Fruit fly (Drosophila melanogaster) whole organism, pupa: ENCODE results near the gene CG11980.

Experiments
- CG13204 ChIP-seq: fragments of 200-800 bp; sonication (Bioruptor generic); optimal IDR thresholded peaks from 2 replicates; lab custom pipeline; 2018; ENCODE audit warnings: missing biosample characterization, mild to moderate bottlenecking, missing genetic modification characterization, moderate library complexity
- CG14655 ChIP-seq: fragments of 200-800 bp; sonication (Bioruptor generic); optimal IDR thresholded peaks from 3 replicates; lab custom pipeline; 2017; ENCODE audit warnings: mild to moderate bottlenecking, missing biosample characterization, missing genetic modification reagents, missing genetic modification characterization
- CG15710 ChIP-seq: fragments of 200-800 bp; sonication (Bioruptor generic); optimal IDR thresholded peaks from 2 replicates; lab custom pipeline; 2018; ENCODE audit warnings: missing biosample characterization, mild to moderate bottlenecking, missing genetic modification characterization, moderate library complexity
- CG32121 ChIP-seq: fragments of 200-800 bp; sonication (Bioruptor generic); IDR thresholded peaks from 2 replicates; pipeline ENCODE4 v1.3.6; 2022; ENCODE audit warnings: missing biosample characterization, missing genetic modification characterization
- CG34367 ChIP-seq: fragments of 200-800 bp; sonication (Bioruptor generic); optimal IDR thresholded peaks from 2 replicates; lab custom pipeline; 2018; ENCODE audit warnings: missing biosample characterization, mild to moderate bottlenecking, missing genetic modification characterization
- CG4496 ChIP-seq: fragments of 200-800 bp; sonication (Bioruptor generic); IDR thresholded peaks from 3 replicates; pipeline ENCODE4 v1.3.6; 2022; ENCODE audit warnings: missing biosample characterization, missing genetic modification characterization
- CG8159 ChIP-seq: fragments of 200-800 bp; sonication (Bioruptor generic); optimal IDR thresholded peaks from 3 replicates; lab custom pipeline; 2018; ENCODE audit warnings: missing biosample characterization, mild to moderate bottlenecking, missing genetic modification characterization, moderate library complexity
- CG8301 ChIP-seq: fragments of 200-800 bp; sonication (Bioruptor generic); optimal IDR thresholded peaks from 2 replicates; lab custom pipeline; 2018; ENCODE audit warnings: missing biosample characterization, mild to moderate bottlenecking, missing genetic modification characterization
- D1 ChIP-seq: fragments of 200-800 bp; sonication (Bioruptor generic); optimal IDR thresholded peaks from 2 replicates; lab custom pipeline; 2018; ENCODE audit warnings: missing biosample characterization, mild to moderate bottlenecking, missing genetic modification characterization, moderate library complexity
- Pif1A ChIP-seq: fragments of 200-800 bp; sonication (Bioruptor generic); optimal IDR thresholded peaks from 3 replicates; lab custom pipeline; 2016; ENCODE audit warnings: missing biosample characterization, missing genetic modification characterization
- Pif1B ChIP-seq: fragments of 200-800 bp; sonication (Bioruptor generic); optimal IDR thresholded peaks from 3 replicates; lab custom pipeline; 2016; ENCODE audit warnings: missing biosample characterization, missing genetic modification characterization
- Snoo ChIP-seq: fragments of 200-800 bp; sonication (Bioruptor generic); optimal IDR thresholded peaks from 3 replicates; lab custom pipeline; 2017; ENCODE audit warnings: missing biosample characterization, mild to moderate bottlenecking, missing genetic modification characterization, inconsistent platforms
- gl ChIP-seq: fragments of 200-800 bp; sonication (Bioruptor generic); optimal IDR thresholded peaks from 2 replicates; lab custom pipeline; 2018; ENCODE audit warnings: missing biosample characterization, mild to moderate bottlenecking, missing genetic modification characterization
- rn ChIP-seq: fragments of 200-800 bp; sonication (Bioruptor generic); IDR thresholded peaks from 2 replicates; pipeline ENCODE4 v1.3.6; 2022; ENCODE audit warnings: missing biosample characterization, missing genetic modification characterization

DNA sequence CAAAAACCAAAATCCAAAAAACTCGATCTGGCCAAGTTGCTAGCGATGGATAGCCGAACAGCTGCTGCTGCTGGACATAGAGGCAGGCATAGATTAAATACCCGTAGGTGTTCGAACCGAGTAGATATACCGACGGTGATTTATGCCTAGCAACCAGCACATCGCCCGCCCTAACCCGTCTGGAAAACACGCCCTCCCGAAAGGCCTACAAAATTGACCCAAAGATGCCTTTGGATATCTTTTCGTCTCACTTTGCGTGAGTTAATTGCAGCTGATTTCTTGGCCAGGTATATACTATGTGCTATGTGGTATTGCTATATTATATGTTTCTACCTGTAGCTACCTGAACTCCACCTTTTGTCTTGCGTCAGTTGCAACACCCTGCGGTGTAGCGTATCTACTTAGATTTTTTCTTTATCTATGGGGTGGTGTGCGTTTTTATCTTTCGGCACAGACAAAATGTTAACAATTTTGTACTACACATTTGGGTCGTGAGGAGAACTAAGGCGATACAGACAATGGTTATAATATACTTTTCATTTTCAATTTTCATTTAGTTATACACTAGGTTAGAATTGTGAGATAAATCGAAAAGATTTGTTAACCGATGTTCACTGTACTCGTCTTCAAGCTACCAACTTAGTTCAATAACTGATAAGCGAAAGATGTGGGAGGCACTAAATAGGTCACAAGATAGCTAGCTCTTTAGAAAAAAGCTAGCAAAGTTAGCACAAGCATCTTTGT is 26.4 kb downstream of the CG11980 start:
- no peak for TF ChIP-seq gl (tag; lab: Kevin White, UChicago)
- TF ChIP-seq Pif1A (GFP tag; lab: Kevin White, UChicago) = no peak
- TF ChIP-seq CG34367 = no peak
- TF ChIP-seq Pif1B (GFP tag; lab: Kevin White, UChicago) = no peak
- TF ChIP-seq rn (GFP tag; lab: Robert Waterston, UW) = no peak
- no peak for TF ChIP-seq Snoo (tag; lab: Kevin White, UChicago)
- no peak for TF ChIP-seq CG4496 (GFP tag; lab: Robert Waterston, UW)
- TF ChIP-seq CG14655 (GFP tag; lab: Kevin White, UChicago) = no peak
- TF ChIP-seq CG32121 (GFP tag; lab: Robert Waterston, UW) = no peak
- TF ChIP-seq D1 (tag; lab: Kevin White, UChicago) = no peak
- TF ChIP-seq CG13204 (GFP tag; lab: Kevin White, UChicago) = no peak
- no peak for TF ChIP-seq CG8301 (tag; lab: Kevin White, UChicago)
- TF ChIP-seq CG8159 (tag; lab: Kevin White, UChicago) = no peak
- TF ChIP-seq CG15710 (tag; lab: Kevin White, UChicago) = no peak
